Worm (Caenorhabditis elegans): ENCODE data around the gene C01G5.3.
A peak's percentile ranks its signal among the peaks of the same experiment; 100 is the strongest.

ce11 chrIV:6574343-6574742, 38.3 kb downstream of the C01G5.3 start:
- TF ChIP-seq nhr-23 (tag; optimal IDR thresholded peaks at IDR 0.05), result no peak
- TF ChIP-seq nhr-25 (tag; optimal IDR thresholded peaks at IDR 0.05), result no peak
- TF ChIP-seq ama-1 (optimal IDR thresholded peaks at IDR 0.05), result no peak
- peak; percentile 38 for TF ChIP-seq pqm-1 (tag; optimal IDR thresholded peaks at IDR 0.05)
- TF ChIP-seq sea-2 (GFP tag; optimal IDR thresholded peaks at IDR 0.05), result no peak
- TF ChIP-seq nhr-28 (tag; optimal IDR thresholded peaks at IDR 0.05), result no peak
- TF ChIP-seq eor-1 (tag; optimal IDR thresholded peaks at IDR 0.05), result no peak
- no peak for TF ChIP-seq ceh-82 (tag; optimal IDR thresholded peaks at IDR 0.05)
- TF ChIP-seq nhr-76 (tag; optimal IDR thresholded peaks at IDR 0.05), result no peak
- TF ChIP-seq mml-1 (tag; optimal IDR thresholded peaks at IDR 0.05), result no peak
- no peak for TF ChIP-seq unc-39 (tag; optimal IDR thresholded peaks at IDR 0.05)

Data from whole organism, L3 larva.